Worm (Caenorhabditis elegans): ENCODE data around the gene T24H7.8.

ce11 chrII:6250782-6251461 is 9.1 kb downstream of the T24H7.8 start, which contains the start of gene phb-2:
- no peak for TF ChIP-seq dmd-4 (tag; optimal IDR thresholded peaks at IDR 0.05)
- TF ChIP-seq ama-1 (optimal IDR thresholded peaks at IDR 0.05) = peak; percentile 23
- peak; percentile 92 for TF ChIP-seq nhr-129 (tag; optimal IDR thresholded peaks at IDR 0.05)
- no peak for TF ChIP-seq sem-4 (tag; optimal IDR thresholded peaks at IDR 0.05)

All from whole organism, L2 larva.